Worm (Caenorhabditis elegans) whole organism, L4 larva: ENCODE measurements around the gene bre-3.

Experiments
- F10B5.3 ChIP-seq: sonication (generic microtip); optimal IDR thresholded peaks from 2 replicates; lab custom pipeline; 2016; ENCODE audit warnings: mild to moderate bottlenecking, missing genetic modification characterization, missing compliant biosample characterization
- ama-1 ChIP-seq: fragments of 150-350 bp; optimal IDR thresholded peaks from 2 replicates; lab custom pipeline; 2014; ENCODE audit warnings: inconsistent platforms, mixed read lengths
- ceh-82 ChIP-seq: sonication (generic microtip); optimal IDR thresholded peaks from 2 replicates; lab custom pipeline; 2017; ENCODE audit warnings: missing biosample characterization, missing genetic modification characterization
- daf-16 ChIP-seq, 3 experiments: sonication (generic microtip); optimal IDR thresholded peaks; 2 replicates each; lab custom pipeline; 2016 to 2017; ENCODE audit warnings: missing genetic modification characterization in 3 of 3, missing genetic modification reagents in 3 of 3, mild to moderate bottlenecking in 2 of 3, missing compliant biosample characterization in 2 of 3, missing biosample characterization in 1 of 3, moderate library complexity in 1 of 3
- jun-1 ChIP-seq: fragments of 150-350 bp; optimal IDR thresholded peaks from 2 replicates; lab custom pipeline; 2014; ENCODE audit warnings: missing biosample characterization, missing genetic modification reagents, missing genetic modification characterization
- lin-15B ChIP-seq: fragments of 150-350 bp; sonication (generic microtip); optimal IDR thresholded peaks from 3 replicates; lab custom pipeline; 2014; ENCODE audit warnings: missing biosample characterization, missing genetic modification characterization
- nhr-10 ChIP-seq: fragments of 150-350 bp; optimal IDR thresholded peaks from 2 replicates; lab custom pipeline; 2014; ENCODE audit warnings: missing biosample characterization, missing genetic modification characterization
- nhr-25 ChIP-seq: sonication (generic microtip); optimal IDR thresholded peaks from 2 replicates; lab custom pipeline; 2017; ENCODE audit warnings: missing genetic modification characterization, mild to moderate bottlenecking, missing compliant biosample characterization, antibody characterized with exemption, moderate library complexity, borderline replicate concordance; ENCODE audit not compliant: insufficient read depth
- nhr-76 ChIP-seq: fragments of 150-350 bp; optimal IDR thresholded peaks from 2 replicates; lab custom pipeline; 2014; ENCODE audit warnings: missing biosample characterization, missing genetic modification characterization
- snpc-1.2 ChIP-seq: fragments of 200-800 bp; sonication (Bioruptor generic); IDR thresholded peaks from 2 replicates; pipeline ENCODE4 v1.3.6; 2022; ENCODE audit warnings: missing genetic modification reagents, missing genetic modification characterization, missing compliant biosample characterization
- unc-62 ChIP-seq, 3 experiments: fragments of 150-350 bp in 1 of 3; sonication (generic microtip); optimal IDR thresholded peaks in 2 of 3; peaks in 1 of 3; 1 replicate in 1 of 3; 2 replicates in 2 of 3; lab custom pipeline; 2014 to 2017; ENCODE audit warnings: missing biosample characterization in 3 of 3, missing genetic modification characterization in 3 of 3, missing genetic modification reagents in 3 of 3, missing genotype in 1 of 3
- zag-1 ChIP-seq: fragments of 150-350 bp; optimal IDR thresholded peaks from 2 replicates; lab custom pipeline; 2014; ENCODE audit warnings: missing biosample characterization, missing genetic modification characterization

ce11 chrIII:9482423-9482993 lies 2.8 kb downstream of the bre-3 start:
- TF ChIP-seq jun-1 (tag; lab: Kevin White, UChicago): no peak
- TF ChIP-seq nhr-10: no peak
- no peak for TF ChIP-seq nhr-76 (tag; lab: Kevin White, UChicago)
- TF ChIP-seq ama-1 (lab: Kevin White, UChicago): no peak
- TF ChIP-seq F10B5.3 (tag; lab: Kevin White, UChicago): no peak
- no peak for TF ChIP-seq lin-15B (tag; lab: Kevin White, UChicago)
- TF ChIP-seq zag-1 (tag; lab: Kevin White, UChicago): no peak
- no peak for TF ChIP-seq nhr-25 (tag; lab: Kevin White, UChicago)
- TF ChIP-seq unc-62 (GFP tag; optimal IDR thresholded peaks at IDR 0.05 in 1 of 2; lab: Kevin White, UChicago): no peak
- no peak for TF ChIP-seq unc-62 (tag; optimal IDR thresholded peaks at IDR 0.05; lab: Kevin White, UChicago)
- no peak for TF ChIP-seq snpc-1.2 (GFP tag; lab: Robert Waterston, UW)
- no peak for TF ChIP-seq daf-16 (GFP tag; optimal IDR thresholded peaks at IDR 0.05; lab: Kevin White, UChicago)
- no peak for TF ChIP-seq daf-16 (tag; optimal IDR thresholded peaks at IDR 0.05; lab: Kevin White, UChicago)
- no peak for TF ChIP-seq ceh-82 (tag; lab: Kevin White, UChicago)
